Fruit fly (Drosophila melanogaster) whole organism, pupa: ENCODE results near the gene CG13310.

ENCODE experiments used
- CG12605 ChIP-seq: fragments of 200-800 bp; sonication (Bioruptor generic); IDR thresholded peaks from 2 replicates; pipeline ENCODE4 v1.3.6; 2022; ENCODE audit warnings: missing biosample characterization, missing genetic modification characterization
- CG14655 ChIP-seq: fragments of 200-800 bp; sonication (Bioruptor generic); optimal IDR thresholded peaks from 3 replicates; lab custom pipeline; 2017; ENCODE audit warnings: mild to moderate bottlenecking, missing biosample characterization, missing genetic modification reagents, missing genetic modification characterization
- CG4496 ChIP-seq: fragments of 200-800 bp; sonication (Bioruptor generic); IDR thresholded peaks from 3 replicates; pipeline ENCODE4 v1.3.6; 2022; ENCODE audit warnings: missing biosample characterization, missing genetic modification characterization
- CG8159 ChIP-seq: fragments of 200-800 bp; sonication (Bioruptor generic); optimal IDR thresholded peaks from 3 replicates; lab custom pipeline; 2018; ENCODE audit warnings: missing biosample characterization, mild to moderate bottlenecking, missing genetic modification characterization, moderate library complexity
- fd96Ca ChIP-seq: fragments of 200-800 bp; sonication (Bioruptor generic); IDR thresholded peaks from 3 replicates; pipeline ENCODE4 v1.3.6; 2022; ENCODE audit warnings: missing biosample characterization, missing genetic modification characterization

DNA sequence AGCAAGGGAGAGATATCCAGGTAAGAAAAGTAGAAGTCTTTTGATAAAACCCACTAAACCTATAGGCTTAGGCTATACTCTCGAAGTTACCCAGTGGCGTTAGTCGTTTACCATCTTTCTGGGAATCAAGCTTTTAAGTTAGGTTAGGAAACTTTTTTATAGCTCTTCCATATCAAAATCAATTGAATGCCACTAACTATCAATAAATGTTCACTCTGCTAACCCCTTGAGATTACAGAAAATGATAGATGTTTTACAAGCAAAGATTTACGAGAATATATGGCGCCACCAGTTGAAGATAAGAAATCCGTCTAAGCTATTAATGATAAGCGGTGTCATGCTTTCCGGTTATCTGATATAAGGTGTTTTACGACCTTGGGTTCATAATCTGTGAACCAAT lies 12.6 kb downstream of the CG13310 start:
- no peak for TF ChIP-seq CG12605 (GFP tag; lab: Robert Waterston, UW)
- TF ChIP-seq CG14655 (GFP tag; lab: Kevin White, UChicago): no peak
- no peak for TF ChIP-seq CG8159
- TF ChIP-seq CG4496: no peak
- TF ChIP-seq fd96Ca (GFP tag; lab: Robert Waterston, UW): no peak
